Fruit fly (Drosophila melanogaster) whole organism, prepupa: ENCODE results near the gene Irk1.

Source experiments
- Blimp-1 ChIP-seq: fragments of 200-800 bp; sonication (Bioruptor generic); optimal IDR thresholded peaks from 3 replicates; lab custom pipeline; 2017; ENCODE audit warnings: missing biosample characterization, missing genetic modification characterization, mild to moderate bottlenecking, moderate library complexity, missing genetic modification reagents
- CG10631 ChIP-seq: fragments of 200-800 bp; sonication (Bioruptor generic); optimal IDR thresholded peaks from 2 replicates; lab custom pipeline; 2016; ENCODE audit warnings: missing biosample characterization, missing genetic modification characterization
- CG10669 ChIP-seq: fragments of 200-800 bp; sonication (Bioruptor generic); optimal IDR thresholded peaks from 3 replicates; lab custom pipeline; 2018; ENCODE audit warnings: missing biosample characterization, mild to moderate bottlenecking, missing genetic modification characterization, moderate library complexity
- CG11294 ChIP-seq: fragments of 200-800 bp; sonication (Bioruptor generic); IDR thresholded peaks from 2 replicates; pipeline ENCODE4 v1.3.6; 2022; ENCODE audit warnings: missing biosample characterization, missing genetic modification characterization
- CG11762 ChIP-seq: fragments of 200-800 bp; sonication (Bioruptor generic); optimal IDR thresholded peaks from 3 replicates; lab custom pipeline; 2016; ENCODE audit warnings: missing biosample characterization, missing genetic modification characterization; ENCODE audit not compliant: insufficient read depth
- CG11902 ChIP-seq: fragments of 200-800 bp; sonication (Bioruptor generic); optimal IDR thresholded peaks from 3 replicates; lab custom pipeline; 2016; ENCODE audit warnings: missing biosample characterization, missing genetic modification characterization
- CG15336 ChIP-seq: fragments of 200-800 bp; sonication (Bioruptor generic); IDR thresholded peaks from 2 replicates; pipeline ENCODE4 v1.3.6; 2022; ENCODE audit warnings: missing biosample characterization, missing genetic modification characterization
- CG16779 ChIP-seq: fragments of 200-800 bp; sonication (Bioruptor generic); optimal IDR thresholded peaks from 3 replicates; lab custom pipeline; 2017; ENCODE audit warnings: missing biosample characterization, mild to moderate bottlenecking, missing genetic modification characterization
- CG3032 ChIP-seq: fragments of 200-800 bp; optimal IDR thresholded peaks from 2 replicates; lab custom pipeline; 2019; ENCODE audit warnings: missing biosample characterization, mild to moderate bottlenecking, missing genetic modification characterization, moderate library complexity
- CG31627 ChIP-seq: fragments of 200-800 bp; sonication (Bioruptor generic); optimal IDR thresholded peaks from 3 replicates; lab custom pipeline; 2016; ENCODE audit warnings: missing biosample characterization, missing genetic modification characterization
- CG34406 ChIP-seq: fragments of 200-800 bp; sonication (Bioruptor generic); optimal IDR thresholded peaks from 3 replicates; lab custom pipeline; 2016; ENCODE audit warnings: missing biosample characterization, missing genetic modification characterization
- CG4318 ChIP-seq: fragments of 200-800 bp; sonication (Bioruptor generic); optimal IDR thresholded peaks from 3 replicates; lab custom pipeline; 2017; ENCODE audit warnings: missing biosample characterization, mild to moderate bottlenecking, missing genetic modification characterization
- CG6276 ChIP-seq: fragments of 200-800 bp; sonication (Bioruptor generic); optimal IDR thresholded peaks from 2 replicates; lab custom pipeline; 2017; ENCODE audit warnings: missing biosample characterization, mild to moderate bottlenecking, missing genetic modification characterization
- CG6792 ChIP-seq: fragments of 200-800 bp; sonication (Bioruptor generic); optimal IDR thresholded peaks from 3 replicates; lab custom pipeline; 2016; ENCODE audit warnings: missing biosample characterization, missing genetic modification characterization
- CG6808 ChIP-seq: fragments of 200-800 bp; sonication (Bioruptor generic); optimal IDR thresholded peaks from 3 replicates; lab custom pipeline; 2017; ENCODE audit warnings: missing biosample characterization, missing genetic modification characterization, mild to moderate bottlenecking, moderate library complexity, missing genetic modification reagents
- CG7368 ChIP-seq: fragments of 200-800 bp; sonication (Bioruptor generic); optimal IDR thresholded peaks from 3 replicates; lab custom pipeline; 2016; ENCODE audit warnings: missing biosample characterization, missing genetic modification characterization
- CG8119 ChIP-seq: fragments of 200-800 bp; sonication (Bioruptor generic); IDR thresholded peaks from 3 replicates; pipeline ENCODE4 v1.3.6; 2022; ENCODE audit warnings: missing biosample characterization, missing genetic modification characterization
- CG8319 ChIP-seq: fragments of 200-800 bp; sonication (Bioruptor generic); optimal IDR thresholded peaks from 3 replicates; lab custom pipeline; 2016; ENCODE audit warnings: missing biosample characterization, missing genetic modification characterization
- CG8632 ChIP-seq: fragments of 200-800 bp; sonication (Bioruptor generic); optimal IDR thresholded peaks from 3 replicates; lab custom pipeline; 2016; ENCODE audit warnings: missing biosample characterization, missing genetic modification characterization
- CG9139 ChIP-seq: fragments of 200-800 bp; sonication (Bioruptor generic); optimal IDR thresholded peaks from 3 replicates; lab custom pipeline; 2017; ENCODE audit warnings: missing biosample characterization, mild to moderate bottlenecking, missing genetic modification characterization
- Eip75B ChIP-seq: fragments of 200-800 bp; sonication (Bioruptor generic); optimal IDR thresholded peaks from 3 replicates; lab custom pipeline; 2016; ENCODE audit warnings: missing biosample characterization, missing genetic modification characterization
- Eip93F ChIP-seq: fragments of 200-800 bp; sonication (Bioruptor generic); optimal IDR thresholded peaks from 2 replicates; lab custom pipeline; 2016; ENCODE audit warnings: missing biosample characterization, mild to moderate bottlenecking, missing genetic modification characterization
- Ets21C ChIP-seq: fragments of 200-800 bp; sonication (Bioruptor generic); optimal IDR thresholded peaks from 3 replicates; lab custom pipeline; 2016; ENCODE audit warnings: missing biosample characterization, missing genetic modification characterization
- Hr38 ChIP-seq: sonication (Bioruptor generic); optimal IDR thresholded peaks from 2 replicates; lab custom pipeline; 2016; ENCODE audit warnings: missing biosample characterization, missing genetic modification characterization
- Hr39 ChIP-seq: fragments of 200-800 bp; sonication (Bioruptor generic); optimal IDR thresholded peaks from 2 replicates; lab custom pipeline; 2016; ENCODE audit warnings: missing biosample characterization, missing genetic modification characterization
- Hr4 ChIP-seq: fragments of 200-800 bp; sonication (Bioruptor generic); optimal IDR thresholded peaks from 3 replicates; lab custom pipeline; 2016; ENCODE audit warnings: missing biosample characterization, missing genetic modification characterization
- Lpt ChIP-seq: fragments of 200-800 bp; sonication (Bioruptor generic); optimal IDR thresholded peaks from 3 replicates; lab custom pipeline; 2016; ENCODE audit warnings: missing biosample characterization, missing genetic modification characterization
- Met ChIP-seq: fragments of 200-800 bp; sonication (Bioruptor generic); optimal IDR thresholded peaks from 3 replicates; lab custom pipeline; 2016; ENCODE audit warnings: missing biosample characterization, missing genetic modification characterization
- OdsH ChIP-seq: fragments of 200-800 bp; sonication (Bioruptor generic); optimal IDR thresholded peaks from 3 replicates; lab custom pipeline; 2016; ENCODE audit warnings: missing biosample characterization, missing genetic modification characterization
- Smox ChIP-seq: fragments of 200-800 bp; sonication (Bioruptor generic); optimal IDR thresholded peaks from 3 replicates; lab custom pipeline; 2016; ENCODE audit warnings: missing biosample characterization, missing genetic modification characterization
- Sox102F ChIP-seq: fragments of 200-800 bp; sonication (Bioruptor generic); optimal IDR thresholded peaks from 2 replicates; lab custom pipeline; 2016; ENCODE audit warnings: missing biosample characterization, mild to moderate bottlenecking, missing genetic modification characterization
- Sox14 ChIP-seq: fragments of 200-800 bp; sonication (Bioruptor generic); optimal IDR thresholded peaks from 3 replicates; lab custom pipeline; 2016; ENCODE audit warnings: missing biosample characterization, missing genetic modification characterization
- Sox15 ChIP-seq: fragments of 200-800 bp; sonication (Bioruptor generic); optimal IDR thresholded peaks from 3 replicates; lab custom pipeline; 2016; ENCODE audit warnings: missing biosample characterization, missing genetic modification characterization
- achi ChIP-seq: fragments of 200-800 bp; sonication (Bioruptor generic); optimal IDR thresholded peaks from 3 replicates; lab custom pipeline; 2016; ENCODE audit warnings: missing biosample characterization, missing genetic modification characterization
- acj6 ChIP-seq: fragments of 200-800 bp; sonication (Bioruptor generic); optimal IDR thresholded peaks from 3 replicates; lab custom pipeline; 2016; ENCODE audit warnings: missing biosample characterization, missing genetic modification characterization
- dac ChIP-seq: fragments of 200-800 bp; sonication (Bioruptor generic); optimal IDR thresholded peaks from 2 replicates; lab custom pipeline; 2017; ENCODE audit warnings: missing biosample characterization, mild to moderate bottlenecking, missing genetic modification characterization
- eg ChIP-seq: fragments of 200-800 bp; sonication (Bioruptor generic); IDR thresholded peaks from 3 replicates; pipeline ENCODE4 v1.3.6; 2022; ENCODE audit warnings: missing biosample characterization, missing genetic modification characterization
- esn ChIP-seq: fragments of 200-800 bp; sonication (Bioruptor generic); optimal IDR thresholded peaks from 2 replicates; lab custom pipeline; 2016; ENCODE audit warnings: missing biosample characterization, mild to moderate bottlenecking, missing genetic modification characterization, moderate library complexity
- fkh ChIP-seq: fragments of 200-800 bp; sonication (Bioruptor generic); optimal IDR thresholded peaks from 3 replicates; lab custom pipeline; 2017; ENCODE audit warnings: missing biosample characterization, mild to moderate bottlenecking, missing genetic modification characterization, moderate library complexity
- lz ChIP-seq: fragments of 200-800 bp; sonication (Bioruptor generic); optimal IDR thresholded peaks from 3 replicates; lab custom pipeline; 2016; ENCODE audit warnings: missing biosample characterization, missing genetic modification characterization
- net ChIP-seq: fragments of 200-800 bp; sonication (Bioruptor generic); optimal IDR thresholded peaks from 3 replicates; lab custom pipeline; 2016; ENCODE audit warnings: missing biosample characterization, missing genetic modification characterization
- pdm3 ChIP-seq: fragments of 200-800 bp; sonication (Bioruptor generic); optimal IDR thresholded peaks from 3 replicates; lab custom pipeline; 2016; ENCODE audit warnings: missing biosample characterization, missing genetic modification characterization
- salr ChIP-seq, 2 experiments: fragments of 200-800 bp; sonication (Bioruptor generic); optimal IDR thresholded peaks; 3 replicates each; lab custom pipeline; 2016 to 2018; ENCODE audit warnings: missing biosample characterization in 2 of 2, missing genetic modification characterization in 2 of 2, mild to moderate bottlenecking in 1 of 2
- ss ChIP-seq, 2 experiments: fragments of 200-800 bp; sonication (Bioruptor generic); optimal IDR thresholded peaks; 2 replicates in 1 of 2; 3 replicates in 1 of 2; lab custom pipeline; 2017 to 2018; ENCODE audit warnings: mild to moderate bottlenecking in 2 of 2, missing biosample characterization in 2 of 2, missing genetic modification characterization in 2 of 2, moderate library complexity in 1 of 2
- svp ChIP-seq: fragments of 200-800 bp; sonication (Bioruptor generic); peaks from one replicate; lab custom pipeline; 2016; ENCODE audit warnings: missing biosample characterization, missing genetic modification characterization
- topi ChIP-seq: fragments of 200-800 bp; sonication (Bioruptor generic); optimal IDR thresholded peaks from 3 replicates; lab custom pipeline; 2016; ENCODE audit warnings: missing biosample characterization, missing genetic modification characterization

Irk1 gene

dm6 chr3R:23189958-23190900 is 22.1 kb downstream of the Irk1 start (continued):
- TF ChIP-seq CG6792 (GFP tag; lab: Kevin White, UChicago) (peak; percentile 88), svp (GFP tag; lab: Kevin White, UChicago) (peak; percentile 97), OdsH (peak; percentile 88), achi (GFP tag; lab: Kevin White, UChicago) (peak; percentile 82), ss (GFP tag; optimal IDR thresholded peaks at IDR 0.05; lab: Kevin White, UChicago) (peak; percentile 34 to 76), acj6 (GFP tag; lab: Kevin White, UChicago) (peak; percentile 89), CG8119 (GFP tag; lab: Robert Waterston, UW) (peak; percentile 62), net (GFP tag; lab: Kevin White, UChicago) (peak; percentile 78), Sox102F (GFP tag; lab: Kevin White, UChicago) (peak; percentile 93), CG3032 (peak; percentile 76), esn (GFP tag; lab: Kevin White, UChicago) (peak; percentile 93)
- TF ChIP-seq, all 60 proteins: peak for 57

dm6 chr3R:23191108-23191771 is 23.1 kb downstream of the Irk1 start:
- TF ChIP-seq Hr39 (GFP tag; lab: Kevin White, UChicago) (no peak), CG9139 (GFP tag; lab: Kevin White, UChicago) (no peak), Smox (GFP tag; lab: Kevin White, UChicago) (no peak), acj6 (GFP tag; lab: Kevin White, UChicago) (peak; percentile 21), CG8119 (GFP tag; lab: Robert Waterston, UW) (no peak), salr (GFP tag; optimal IDR thresholded peaks at IDR 0.05; lab: Kevin White, UChicago) (no peak), Sox102F (GFP tag; lab: Kevin White, UChicago) (peak; percentile 44), CG15336 (peak; percentile 39; the same call in 1 of the 2 replicates), fkh (GFP tag; lab: Kevin White, UChicago) (no peak), Hr38 (GFP tag; lab: Kevin White, UChicago) (no peak), Lpt (no peak), CG11762 (no peak), dac (GFP tag; lab: Kevin White, UChicago) (no peak), CG6808 (no peak), CG8319 (GFP tag; lab: Kevin White, UChicago) (no peak), pdm3 (no peak), esn (GFP tag; lab: Kevin White, UChicago) (peak; percentile 65), CG16779 (tag; lab: Kevin White, UChicago) (no peak), CG11902 (GFP tag; lab: Kevin White, UChicago) (no peak), Ets21C (GFP tag; lab: Kevin White, UChicago) (no peak), topi (GFP tag; lab: Kevin White, UChicago) (peak; percentile 59), Hr4 (GFP tag; lab: Kevin White, UChicago) (no peak), CG4318 (GFP tag; lab: Kevin White, UChicago) (no peak), CG7368 (peak; percentile 10), CG11294 (GFP tag; lab: Robert Waterston, UW) (no peak), CG10631 (GFP tag; lab: Kevin White, UChicago) (no peak), CG3032 (peak; percentile 2), CG10669 (GFP tag; lab: Kevin White, UChicago) (peak; percentile 37), CG6276 (GFP tag; lab: Kevin White, UChicago) (no peak), Sox15 (GFP tag; lab: Kevin White, UChicago) (no peak), Blimp-1 (no peak), eg (GFP tag; lab: Robert Waterston, UW) (peak; percentile 45; the same call in 2 of the 3 replicates), Eip93F (GFP tag; lab: Kevin White, UChicago) (peak; percentile 57), CG8632 (peak; percentile 21), Sox14 (no peak), Met (GFP tag; lab: Kevin White, UChicago) (peak; percentile 64), lz (peak; percentile 70), CG31627 (GFP tag; lab: Kevin White, UChicago) (peak; percentile 50), Eip75B (GFP tag; lab: Kevin White, UChicago) (peak; percentile 58), CG34406 (GFP tag; lab: Kevin White, UChicago) (no peak), CG6792 (GFP tag; lab: Kevin White, UChicago) (peak; percentile 38)
